Worm (Caenorhabditis elegans) whole organism, L3 larva: ENCODE data around the gene K12H6.10.

ENCODE experiments used
- aly-2 ChIP-seq: fragments of 150-350 bp; optimal IDR thresholded peaks from 2 replicates; lab custom pipeline; 2014; ENCODE audit warnings: missing biosample characterization, missing genetic modification characterization
- ama-1 ChIP-seq: fragments of 150-350 bp; optimal IDR thresholded peaks from 2 replicates; lab custom pipeline; 2018
- ceh-82 ChIP-seq: fragments of 150-350 bp; optimal IDR thresholded peaks from 2 replicates; lab custom pipeline; 2014; ENCODE audit warnings: missing biosample characterization, missing genetic modification characterization
- daf-12 ChIP-seq: fragments of 150-350 bp; optimal IDR thresholded peaks from 2 replicates; lab custom pipeline; 2014; ENCODE audit warnings: missing biosample characterization, missing genetic modification reagents, missing genetic modification characterization
- egl-5 ChIP-seq: fragments of 150-350 bp; optimal IDR thresholded peaks from 2 replicates; lab custom pipeline; 2017; ENCODE audit warnings: missing biosample characterization, missing genetic modification reagents, missing genetic modification characterization, inconsistent platforms
- elt-1 ChIP-seq: fragments of 150-350 bp; optimal IDR thresholded peaks from 2 replicates; lab custom pipeline; 2014; ENCODE audit warnings: missing biosample characterization, missing genetic modification characterization
- elt-2 ChIP-seq: sonication (generic microtip); optimal IDR thresholded peaks from 2 replicates; lab custom pipeline; 2016; ENCODE audit warnings: missing genetic modification reagents, mild to moderate bottlenecking, missing genetic modification characterization, missing compliant biosample characterization
- elt-3 ChIP-seq, 3 experiments: fragments of 150-350 bp in 1 of 3; sonication (generic microtip) in 2 of 3; optimal IDR thresholded peaks; 2 replicates in 2 of 3; 4 replicates in 1 of 3; lab custom pipeline; 2014 to 2017; ENCODE audit warnings: missing biosample characterization in 3 of 3, missing genetic modification characterization in 3 of 3
- fkh-10 ChIP-seq: sonication (generic microtip); optimal IDR thresholded peaks from 2 replicates; lab custom pipeline; 2017; ENCODE audit warnings: missing biosample characterization, missing genetic modification reagents, missing genetic modification characterization
- hmg-11 ChIP-seq: sonication (generic microtip); optimal IDR thresholded peaks from 2 replicates; lab custom pipeline; 2016; ENCODE audit warnings: missing genetic modification characterization, missing compliant biosample characterization
- jun-1 ChIP-seq: fragments of 150-350 bp; optimal IDR thresholded peaks from 2 replicates; lab custom pipeline; 2014; ENCODE audit warnings: missing biosample characterization, missing genetic modification reagents, missing genetic modification characterization
- lin-15B ChIP-seq: fragments of 150-350 bp; optimal IDR thresholded peaks from 2 replicates; lab custom pipeline; 2014; ENCODE audit warnings: missing biosample characterization, missing genetic modification characterization
- mdl-1 ChIP-seq: fragments of 150-350 bp; optimal IDR thresholded peaks from 2 replicates; lab custom pipeline; 2014; ENCODE audit warnings: missing biosample characterization, missing genetic modification characterization
- nfya-1 ChIP-seq: sonication (generic microtip); optimal IDR thresholded peaks from 2 replicates; lab custom pipeline; 2017; ENCODE audit warnings: missing genetic modification characterization, mild to moderate bottlenecking, missing compliant biosample characterization, antibody characterized with exemption, moderate library complexity; ENCODE audit not compliant: insufficient read depth
- nhr-11 ChIP-seq: fragments of 150-350 bp; optimal IDR thresholded peaks from 2 replicates; lab custom pipeline; 2014; ENCODE audit warnings: missing biosample characterization, missing genetic modification characterization
- nhr-23 ChIP-seq: fragments of 150-350 bp; optimal IDR thresholded peaks from 2 replicates; lab custom pipeline; 2014; ENCODE audit warnings: missing biosample characterization, missing genetic modification reagents, missing genetic modification characterization
- nhr-237 ChIP-seq: fragments of 150-350 bp; optimal IDR thresholded peaks from 2 replicates; lab custom pipeline; 2014; ENCODE audit warnings: missing biosample characterization, missing genetic modification characterization
- nhr-25 ChIP-seq: sonication (generic microtip); optimal IDR thresholded peaks from 2 replicates; lab custom pipeline; 2017; ENCODE audit warnings: missing biosample characterization, missing genetic modification characterization
- nhr-43 ChIP-seq: sonication (generic microtip); optimal IDR thresholded peaks from 2 replicates; lab custom pipeline; 2016; ENCODE audit warnings: mild to moderate bottlenecking, missing genetic modification characterization, missing compliant biosample characterization; ENCODE audit not compliant: poor library complexity, severe bottlenecking
- nhr-76 ChIP-seq: fragments of 150-350 bp; sonication (generic microtip); optimal IDR thresholded peaks from 5 replicates; lab custom pipeline; 2014; ENCODE audit warnings: missing biosample characterization, missing genetic modification characterization
- pha-4 ChIP-seq: fragments of 150-350 bp; optimal IDR thresholded peaks from 2 replicates; lab custom pipeline; 2014; ENCODE audit warnings: missing biosample characterization, missing genetic modification reagents, missing genetic modification characterization
- pqm-1 ChIP-seq: fragments of 150-350 bp; optimal IDR thresholded peaks from 2 replicates; lab custom pipeline; 2017; ENCODE audit warnings: missing biosample characterization, missing genetic modification characterization, inconsistent platforms
- sea-2 ChIP-seq: fragments of 150-350 bp; sonication (generic microtip); optimal IDR thresholded peaks from 4 replicates; lab custom pipeline; 2014; ENCODE audit warnings: missing biosample characterization, missing genetic modification reagents, missing genetic modification characterization
- unc-62 ChIP-seq: fragments of 150-350 bp; sonication (generic microtip); optimal IDR thresholded peaks from 4 replicates; lab custom pipeline; 2014; ENCODE audit warnings: missing biosample characterization, missing genetic modification reagents, missing genetic modification characterization
- zag-1 ChIP-seq: fragments of 150-350 bp; optimal IDR thresholded peaks from 2 replicates; lab custom pipeline; 2014; ENCODE audit warnings: missing biosample characterization, missing genetic modification characterization
- ztf-11 ChIP-seq: fragments of 150-350 bp; optimal IDR thresholded peaks from 2 replicates; lab custom pipeline; 2014; ENCODE audit warnings: missing biosample characterization, missing genetic modification characterization
- ztf-4 ChIP-seq: fragments of 150-350 bp; optimal IDR thresholded peaks from 2 replicates; lab custom pipeline; 2014; ENCODE audit warnings: missing biosample characterization, missing genetic modification characterization

Gene K12H6.10

ce11 chrII:2824169-2824568 lies 1.5 kb downstream of the K12H6.10 start, which contains the start of the genes K12H6.4 and K12H6.9:
K12H6.4 (minus strand) TSS chrII:2824269.
K12H6.9 (plus strand) TSS chrII:2824404.
- no peak for TF ChIP-seq elt-3 (tag; optimal IDR thresholded peaks at IDR 0.05; lab: Kevin White, UChicago)
- TF ChIP-seq nhr-237 (tag; lab: Kevin White, UChicago): no peak
- no peak for TF ChIP-seq pha-4 (tag; lab: Kevin White, UChicago)
- no peak for TF ChIP-seq lin-15B (tag; lab: Kevin White, UChicago)
- TF ChIP-seq jun-1: no peak
- no peak for TF ChIP-seq aly-2
- TF ChIP-seq nhr-11 (tag; lab: Kevin White, UChicago): no peak
- no peak for TF ChIP-seq mdl-1
- TF ChIP-seq nfya-1 (tag; lab: Kevin White, UChicago): no peak
- TF ChIP-seq elt-1 (tag; lab: Kevin White, UChicago): no peak

DNA sequence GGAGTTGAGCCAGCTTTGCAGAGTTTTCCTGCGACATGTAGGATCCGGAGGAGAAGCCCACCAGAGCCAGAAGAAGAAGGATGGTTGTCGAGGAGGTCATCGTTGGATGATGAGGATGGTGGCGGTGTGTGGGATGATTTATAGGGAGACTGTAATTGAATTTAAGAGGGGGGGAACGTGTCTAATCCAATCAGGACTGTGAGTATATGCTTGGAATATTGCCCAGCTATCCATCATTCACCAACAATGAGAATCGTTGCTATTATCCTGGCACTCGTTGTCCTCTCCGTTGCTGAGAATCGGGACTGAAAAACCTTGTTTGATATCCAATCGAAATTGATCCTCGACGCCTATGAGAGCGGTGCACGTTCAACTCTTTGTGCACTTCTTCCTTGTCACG lies 3.4 kb downstream of the K12H6.10 start, which contains the start of gene K12H6.5:
TSS of gene K12H6.5 (minus strand) at position 101 of the 400 bp plus-strand sequence.
- TF ChIP-seq pqm-1 (tag; lab: Kevin White, UChicago): no peak
- no peak for TF ChIP-seq zag-1 (tag; lab: Kevin White, UChicago)
- TF ChIP-seq nhr-76 (tag; lab: Kevin White, UChicago): no peak
- no peak for TF ChIP-seq nhr-25 (tag; lab: Kevin White, UChicago)
- no peak for TF ChIP-seq ztf-4
- no peak for TF ChIP-seq sea-2

- TF ChIP-seq unc-62 (GFP tag; lab: Kevin White, UChicago): no peak
- no peak for TF ChIP-seq ztf-11
- no peak for TF ChIP-seq mdl-1
- TF ChIP-seq elt-2 (tag; lab: Kevin White, UChicago): no peak
- TF ChIP-seq, all 47 proteins: peak for 0
These were observed 5.3 kb downstream of the K12H6.10 start, which contains the start of gene K12H6.8 for ce11 chrII:2827859-2828403. K12H6.8 (plus strand) TSS chrII:2827896.

- TF ChIP-seq ztf-4 (no peak), jun-1 (no peak), fkh-10 (GFP tag; lab: Kevin White, UChicago) (no peak), lin-15B (tag; lab: Kevin White, UChicago) (no peak), nhr-76 (tag; lab: Kevin White, UChicago) (no peak), pha-4 (tag; lab: Kevin White, UChicago) (no peak), sea-2 (no peak), nhr-23 (tag; lab: Kevin White, UChicago) (no peak), ceh-82 (tag; lab: Kevin White, UChicago) (no peak), nhr-43 (tag; lab: Kevin White, UChicago) (no peak)
- TF ChIP-seq, all 47 proteins: peak for 0
These were observed 6.8 kb downstream of the K12H6.10 start for ce11 chrII:2829482-2829881.

DNA sequence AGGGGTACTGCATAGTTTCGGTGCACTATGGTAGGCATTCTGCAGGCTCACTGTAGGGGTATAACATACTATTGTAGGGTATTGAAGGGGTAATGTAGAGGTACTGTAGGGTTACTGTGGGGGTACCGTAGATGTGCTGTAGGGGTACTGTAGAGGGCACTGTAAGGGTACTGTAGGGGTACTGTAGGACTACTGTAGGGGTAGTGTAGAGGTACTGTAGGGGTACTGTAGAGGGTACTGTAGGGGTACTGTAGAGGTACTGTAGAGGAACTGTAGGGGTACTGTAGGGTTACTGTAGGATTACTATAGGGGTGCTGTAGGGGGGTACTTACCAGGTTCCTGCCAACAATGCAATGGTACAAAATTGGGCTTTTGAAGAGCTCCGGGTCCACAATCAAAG lies 7.5 kb downstream of the K12H6.10 start:
- TF ChIP-seq nhr-43 (tag; lab: Kevin White, UChicago): no peak
- TF ChIP-seq nhr-76 (tag; lab: Kevin White, UChicago): no peak
- no peak for TF ChIP-seq ama-1
- TF ChIP-seq mdl-1: no peak
- TF ChIP-seq nhr-25 (tag; lab: Kevin White, UChicago): no peak
- no peak for TF ChIP-seq aly-2
- TF ChIP-seq ztf-4: no peak

DNA sequence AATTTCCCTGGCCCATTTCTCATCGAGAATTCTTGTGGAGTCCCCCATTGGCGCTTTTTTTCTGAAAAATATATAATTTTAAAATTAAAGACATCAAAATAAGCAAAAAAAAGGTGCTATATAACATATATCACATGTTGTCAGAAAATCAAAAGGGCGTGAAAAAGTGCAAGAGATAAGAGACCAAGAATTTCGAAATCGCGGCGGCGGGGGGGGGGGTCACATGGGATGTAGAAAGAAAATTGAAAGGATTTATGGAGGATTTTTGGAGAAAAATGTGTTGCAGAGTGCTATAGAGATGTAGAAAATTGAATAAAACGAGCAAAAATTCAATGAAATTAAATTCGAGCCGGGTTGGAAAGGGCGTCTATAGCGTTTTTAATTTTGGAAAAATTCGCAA lies 8.5 kb downstream of the K12H6.10 start, which contains the start of gene K12H6.6:
TSS of gene K12H6.6 (minus strand) at position 61 of the 400 bp plus-strand sequence.
- TF ChIP-seq jun-1: no peak
- no peak for TF ChIP-seq ztf-11
- peak; percentile 17 for TF ChIP-seq elt-2 (tag; lab: Kevin White, UChicago)
- TF ChIP-seq, all 47 proteins: peak for 1

DNA sequence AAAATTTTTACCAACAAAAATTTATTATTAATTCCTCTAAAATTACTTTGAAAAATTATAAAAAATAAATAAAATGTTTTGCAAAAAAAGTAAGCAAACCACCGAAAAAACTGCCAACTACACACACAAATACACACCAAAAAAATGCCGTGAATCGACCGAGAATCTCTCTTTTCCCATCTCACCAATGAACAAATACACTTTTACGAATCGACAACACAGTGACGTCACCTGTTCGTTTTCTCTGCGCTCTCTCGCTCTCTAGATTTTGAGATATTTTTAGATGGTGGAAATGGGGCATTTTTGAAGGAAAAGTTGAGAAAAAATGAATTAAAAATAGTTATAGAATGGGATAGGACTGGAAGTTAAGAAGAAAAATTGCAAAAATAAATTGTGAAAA lies 9.4 kb downstream of the K12H6.10 start:
- TF ChIP-seq egl-5: peak; percentile 25
- no peak for TF ChIP-seq jun-1
- TF ChIP-seq pha-4 (tag; lab: Kevin White, UChicago): peak; percentile 82
- no peak for TF ChIP-seq lin-15B (tag; lab: Kevin White, UChicago)
- TF ChIP-seq elt-2 (tag; lab: Kevin White, UChicago): peak; percentile 6
- TF ChIP-seq daf-12 (tag; lab: Kevin White, UChicago): no peak
- peak; percentile 25 for TF ChIP-seq hmg-11 (tag; lab: Kevin White, UChicago)
- peak; percentile 22 for TF ChIP-seq pqm-1 (tag; lab: Kevin White, UChicago)
- TF ChIP-seq nfya-1 (tag; lab: Kevin White, UChicago): peak; percentile 64
- no peak for TF ChIP-seq ama-1
